Worm (Caenorhabditis elegans): Measurements from ENCODE around the gene srx-50.
A peak's percentile ranks its signal among the peaks of the same experiment; 100 is the strongest.

srx-50 gene

ce11 chrIV:7049672-7050206 lies 8.0 kb upstream of the srx-50 start, which contains the start of gene nhr-105:
TSS of gene nhr-105 (plus strand) at chrIV:7050156.
- TF ChIP-seq swsn-7 (tag; optimal IDR thresholded peaks at IDR 0.05) (peak; percentile 42), fkh-10 (GFP tag; optimal IDR thresholded peaks at IDR 0.05) (no peak), tlp-1 (tag; optimal IDR thresholded peaks at IDR 0.05) (no peak), jun-1 (tag; optimal IDR thresholded peaks at IDR 0.05) (peak; percentile 28), pqm-1 (tag; optimal IDR thresholded peaks at IDR 0.05) (no peak), egl-27 (tag; optimal IDR thresholded peaks at IDR 0.05) (no peak), hlh-17 (GFP tag; optimal IDR thresholded peaks at IDR 0.05; ENCODE audit: borderline replicate concordance) (no peak), pax-3 (tag; optimal IDR thresholded peaks at IDR 0.05) (peak; percentile 74), lin-13 (GFP tag; optimal IDR thresholded peaks at IDR 0.05) (peak; percentile 39), ceh-63 (GFP tag; optimal IDR thresholded peaks at IDR 0.05) (no peak), unc-130 (tag; optimal IDR thresholded peaks at IDR 0.05) (no peak), ceh-82 (tag; optimal IDR thresholded peaks at IDR 0.05) (peak in 1 of 3 experiments; percentile 11), nhr-77 (tag; optimal IDR thresholded peaks at IDR 0.05) (no peak), isw-1 (GFP tag; IDR thresholded peaks at IDR 0.05) (no peak), elt-2 (tag; optimal IDR thresholded peaks at IDR 0.05) (peak; percentile 70), lin-35 (GFP tag; optimal IDR thresholded peaks at IDR 0.05) (peak in 1 of 2 experiments; percentile 76), mep-1 (tag; optimal IDR thresholded peaks at IDR 0.05) (peak; percentile 44), ztf-4 (tag; optimal IDR thresholded peaks at IDR 0.05) (peak; percentile 45), unc-86 (tag; optimal IDR thresholded peaks at IDR 0.05) (no peak), Y116A8C.19 (tag; optimal IDR thresholded peaks at IDR 0.05; ENCODE audit: borderline replicate concordance) (no peak), grh-1 (GFP tag; IDR thresholded peaks at IDR 0.05) (peak; percentile 73), C04F5.9 (tag; optimal IDR thresholded peaks at IDR 0.05) (no peak), hpl-2 (GFP tag; optimal IDR thresholded peaks at IDR 0.05) (peak; percentile 22), nhr-84 (tag; optimal IDR thresholded peaks at IDR 0.05) (no peak), ces-1 (GFP tag; optimal IDR thresholded peaks at IDR 0.05) (no peak), ceh-88 (GFP tag; IDR thresholded peaks at IDR 0.05) (no peak), F16B12.6 (tag; optimal IDR thresholded peaks at IDR 0.05) (no peak), snu-23 (GFP tag; optimal IDR thresholded peaks at IDR 0.05) (peak; percentile 79), lsy-2 (tag; optimal IDR thresholded peaks at IDR 0.05) (peak; percentile 38 to 61), fkh-4 (tag; optimal IDR thresholded peaks at IDR 0.05; ENCODE audit: borderline replicate concordance) (no peak), efl-3 (GFP tag; optimal IDR thresholded peaks at IDR 0.05) (no peak), nhr-47 (tag; optimal IDR thresholded peaks at IDR 0.05) (peak; percentile 73), tbx-2 (tag; optimal IDR thresholded peaks at IDR 0.05) (peak; percentile 62), aly-2 (tag; optimal IDR thresholded peaks at IDR 0.05) (no peak), zip-4 (GFP tag; optimal IDR thresholded peaks at IDR 0.05) (no peak), mef-2 (tag; optimal IDR thresholded peaks at IDR 0.05) (no peak), efl-1 (optimal IDR thresholded peaks at IDR 0.05) (peak; percentile 8 to 41), efl-1 (GFP tag; optimal IDR thresholded peaks at IDR 0.05 in 1 of 2) (no peak), lin-39 (tag; optimal IDR thresholded peaks at IDR 0.05) (no peak), ama-1 (optimal IDR thresholded peaks at IDR 0.05) (no peak), nhr-76 (tag; optimal IDR thresholded peaks at IDR 0.05) (no peak), elt-3 (tag; optimal IDR thresholded peaks at IDR 0.05) (peak in 4 of 6 experiments; percentile 23 to 71 (median 65)), C16A3.4 (tag; optimal IDR thresholded peaks at IDR 0.05) (no peak), dsc-1 (tag; optimal IDR thresholded peaks at IDR 0.05) (peak; percentile 82), sox-4 (tag; optimal IDR thresholded peaks at IDR 0.05) (no peak), zag-1 (tag; optimal IDR thresholded peaks at IDR 0.05) (no peak), irx-1 (tag; optimal IDR thresholded peaks at IDR 0.05) (no peak), nhr-28 (tag; optimal IDR thresholded peaks at IDR 0.05) (no peak), nhr-11 (tag; optimal IDR thresholded peaks at IDR 0.05) (no peak), C34B4.2 (tag; optimal IDR thresholded peaks at IDR 0.05) (no peak), unc-98 (GFP tag; IDR thresholded peaks at IDR 0.05) (no peak), nhr-90 (tag; optimal IDR thresholded peaks at IDR 0.05; ENCODE audit: poor library complexity) (peak; percentile 71), vab-15 (tag; optimal IDR thresholded peaks at IDR 0.05) (no peak), ztf-11 (tag; optimal IDR thresholded peaks at IDR 0.05) (no peak)

Data from whole organism, L1 larva.